Worm (Caenorhabditis elegans) whole organism, midembryonic: ENCODE data around the gene R07B7.6.

ENCODE experiments used
- T22C8.4 ChIP-seq: fragments of 200-800 bp; sonication (Bioruptor generic); IDR thresholded peaks from 2 replicates; pipeline ENCODE4 v1.3.6; 2022; ENCODE audit warnings: missing genetic modification characterization, missing compliant biosample characterization
- cog-1 ChIP-seq: sonication (generic microtip); optimal IDR thresholded peaks from 2 replicates; lab custom pipeline; 2016; ENCODE audit warnings: missing genetic modification characterization, missing compliant biosample characterization
- flt-1 ChIP-seq: fragments of 200-800 bp; sonication (Bioruptor generic); IDR thresholded peaks from 2 replicates; pipeline ENCODE4 v1.3.6; 2022; ENCODE audit warnings: missing genetic modification characterization, missing compliant biosample characterization
- klf-2 ChIP-seq: fragments of 200-800 bp; sonication (Bioruptor generic); conservative IDR thresholded peaks from 2 replicates; pipeline ENCODE4 v1.3.6; 2022; ENCODE audit warnings: missing genetic modification reagents, missing genetic modification characterization, missing compliant biosample characterization
- tab-1 ChIP-seq: fragments of 200-800 bp; sonication (Bioruptor generic); IDR thresholded peaks from 2 replicates; pipeline ENCODE4 v1.3.6; 2022; ENCODE audit warnings: missing genetic modification characterization, missing compliant biosample characterization
- ztf-23 ChIP-seq: fragments of 200-800 bp; sonication (Bioruptor generic); IDR thresholded peaks from 2 replicates; pipeline ENCODE4 v1.3.6; 2022; ENCODE audit warnings: missing genetic modification reagents, missing genetic modification characterization, missing compliant biosample characterization

ce11 chrV:12117567-12118053 lies 42.8 kb upstream of the R07B7.6 start, which contains the start of gene C13C4.8:
- TF ChIP-seq ztf-23 (no peak), tab-1 (GFP tag; lab: Robert Waterston, UW) (no peak), klf-2 (no peak), cog-1 (no peak), flt-1 (GFP tag; lab: Robert Waterston, UW) (no peak), T22C8.4 (GFP tag; lab: Robert Waterston, UW) (no peak)
